Worm (Caenorhabditis elegans) whole organism, L4/young adult: ENCODE data around the gene pgp-7.

Experiments used
- W03F9.2 ChIP-seq: fragments of 150-350 bp; optimal IDR thresholded peaks from 2 replicates; lab custom pipeline; 2014; ENCODE audit warnings: missing biosample characterization, missing genetic modification characterization
- him-1 ChIP-seq: sonication (generic microtip); optimal IDR thresholded peaks from 2 replicates; lab custom pipeline; 2016; ENCODE audit warnings: missing genotype, missing genetic modification reagents, missing genetic modification characterization, missing compliant biosample characterization

DNA sequence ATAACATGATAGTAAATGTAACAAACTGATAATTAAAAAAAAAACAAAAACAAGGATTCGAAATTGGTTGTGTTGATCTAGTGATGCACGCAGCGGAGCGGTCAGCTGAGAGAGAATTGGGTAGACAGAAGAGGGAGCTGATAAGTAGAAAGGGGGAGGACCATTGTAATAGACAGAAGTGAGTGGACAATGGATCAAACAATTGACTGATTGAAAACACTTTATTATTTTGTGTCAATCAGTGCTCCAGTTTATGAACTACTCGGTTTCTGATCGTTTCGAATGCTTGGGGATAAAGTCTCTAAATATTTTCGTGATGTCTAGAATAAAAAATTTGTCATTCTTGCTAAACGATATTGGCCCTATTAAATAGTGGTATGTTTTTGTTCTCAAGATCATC lies 35.5 kb downstream of the pgp-7 start:
- TF ChIP-seq him-1 (tag; lab: Kevin White, UChicago) (no peak), W03F9.2 (no peak)
